Fruit fly (Drosophila melanogaster) whole organism, embryonic: Measurements from ENCODE around the gene spidey.

Source experiments
- Antp ChIP-seq: fragments of 200-800 bp; sonication (Bioruptor generic); optimal IDR thresholded peaks from 3 replicates; lab custom pipeline; 2016; ENCODE audit warnings: missing biosample characterization, missing genetic modification characterization
- CG10209 ChIP-seq: fragments of 200-800 bp; sonication (Bioruptor generic); optimal IDR thresholded peaks from 3 replicates; lab custom pipeline; 2017; ENCODE audit warnings: missing biosample characterization, mild to moderate bottlenecking, missing genetic modification characterization, missing genetic modification reagents
- CG10959 ChIP-seq: fragments of 200-800 bp; sonication (Bioruptor generic); IDR thresholded peaks from 2 replicates; pipeline ENCODE4 v1.3.6; 2022; ENCODE audit warnings: missing biosample characterization, missing genetic modification characterization
- CG10979 ChIP-seq: fragments of 200-800 bp; sonication (Bioruptor generic); optimal IDR thresholded peaks from 2 replicates; lab custom pipeline; 2018; ENCODE audit warnings: missing biosample characterization, mild to moderate bottlenecking, missing genetic modification characterization, moderate library complexity
- CG14014 ChIP-seq: fragments of 200-800 bp; sonication (Bioruptor generic); IDR thresholded peaks from 2 replicates; pipeline ENCODE4 v1.3.6; 2022; ENCODE audit warnings: missing biosample characterization, missing genetic modification characterization
- CG1529 ChIP-seq: fragments of 200-800 bp; sonication (Bioruptor generic); optimal IDR thresholded peaks from 3 replicates; lab custom pipeline; 2018; ENCODE audit warnings: missing biosample characterization, missing genetic modification characterization
- CG15696 ChIP-seq: fragments of 200-800 bp; sonication (Bioruptor generic); optimal IDR thresholded peaks from 2 replicates; lab custom pipeline; 2019; ENCODE audit warnings: missing biosample characterization, mild to moderate bottlenecking, missing genetic modification characterization, moderate library complexity
- CG1647 ChIP-seq: fragments of 200-800 bp; sonication (Bioruptor generic); optimal IDR thresholded peaks from 3 replicates; lab custom pipeline; 2016; ENCODE audit warnings: missing biosample characterization, missing genetic modification characterization
- CG16863 ChIP-seq: fragments of 200-800 bp; sonication (Bioruptor generic); optimal IDR thresholded peaks from 3 replicates; lab custom pipeline; 2016; ENCODE audit warnings: missing biosample characterization, missing genetic modification characterization
- CG17361 ChIP-seq: fragments of 200-800 bp; sonication (Bioruptor generic); IDR thresholded peaks from 3 replicates; pipeline ENCODE4 v1.3.6; 2022; ENCODE audit warnings: missing biosample characterization, missing genetic modification characterization
- CG2712 ChIP-seq: fragments of 200-800 bp; optimal IDR thresholded peaks from 3 replicates; lab custom pipeline; 2019; ENCODE audit warnings: missing biosample characterization, mild to moderate bottlenecking, missing genetic modification characterization, moderate library complexity
- CG30403 ChIP-seq: fragments of 200-800 bp; sonication (Bioruptor generic); optimal IDR thresholded peaks from 3 replicates; lab custom pipeline; 2016; ENCODE audit warnings: missing biosample characterization, missing genetic modification characterization
- CG31365 ChIP-seq: fragments of 200-800 bp; sonication (Bioruptor generic); optimal IDR thresholded peaks from 2 replicates; lab custom pipeline; 2018; ENCODE audit warnings: missing biosample characterization, mild to moderate bottlenecking, missing genetic modification characterization
- CG34224 ChIP-seq: fragments of 200-800 bp; sonication (Bioruptor generic); IDR thresholded peaks from 3 replicates; pipeline ENCODE4 v1.3.6; 2022; ENCODE audit warnings: missing biosample characterization, missing genetic modification characterization; ENCODE audit not compliant: partially characterized antibody
- CG3847 ChIP-seq: fragments of 200-800 bp; sonication (Bioruptor generic); IDR thresholded peaks from 2 replicates; pipeline ENCODE4 v1.3.6; 2022; ENCODE audit warnings: missing biosample characterization, missing genetic modification characterization
- CG4707 ChIP-seq: fragments of 200-800 bp; sonication (Bioruptor generic); optimal IDR thresholded peaks from 2 replicates; lab custom pipeline; 2018; ENCODE audit warnings: missing biosample characterization, mild to moderate bottlenecking, missing genetic modification characterization, moderate library complexity
- CG7271 ChIP-seq: fragments of 200-800 bp; sonication (Bioruptor generic); optimal IDR thresholded peaks from 2 replicates; lab custom pipeline; 2018; ENCODE audit warnings: missing biosample characterization, mild to moderate bottlenecking, missing genetic modification characterization, moderate library complexity
- CG7357 ChIP-seq: fragments of 200-800 bp; sonication (Bioruptor generic); IDR thresholded peaks from 3 replicates; pipeline ENCODE4 v1.3.6; 2022; ENCODE audit warnings: missing biosample characterization, missing genetic modification characterization
- CTCF ChIP-seq: fragments of 200-800 bp; sonication (Bioruptor generic); optimal IDR thresholded peaks from 2 replicates; lab custom pipeline; 2017; ENCODE audit warnings: missing biosample characterization, mild to moderate bottlenecking, missing genetic modification characterization, moderate library complexity
- Chrac-16 ChIP-seq: fragments of 200-800 bp; sonication (Bioruptor generic); optimal IDR thresholded peaks from 3 replicates; lab custom pipeline; 2016; ENCODE audit warnings: missing biosample characterization, missing genetic modification characterization
- D ChIP-seq, 2 experiments: fragments of 200-800 bp in 1 of 2; fragments of >200 bp in 1 of 2; sonication (Bioruptor generic) in 1 of 2; optimal IDR thresholded peaks; 2 replicates in 1 of 2; 3 replicates in 1 of 2; lab custom pipeline; 2017; ENCODE audit warnings: mild to moderate bottlenecking in 1 of 2, missing biosample characterization in 1 of 2, missing genetic modification characterization in 1 of 2, missing genetic modification reagents in 1 of 2
- Deaf1 ChIP-seq: fragments of 200-800 bp; optimal IDR thresholded peaks from 3 replicates; lab custom pipeline; 2019; ENCODE audit warnings: missing biosample characterization, mild to moderate bottlenecking, missing genetic modification characterization, moderate library complexity
- Dip3 ChIP-seq: fragments of 200-800 bp; sonication (Bioruptor generic); optimal IDR thresholded peaks from 3 replicates; lab custom pipeline; 2016; ENCODE audit warnings: missing biosample characterization, missing genetic modification characterization
- Fer3 ChIP-seq: fragments of 200-800 bp; sonication (Bioruptor generic); optimal IDR thresholded peaks from 2 replicates; lab custom pipeline; 2018; ENCODE audit warnings: missing biosample characterization, mild to moderate bottlenecking, missing genetic modification characterization, moderate library complexity
- Hmr ChIP-seq: fragments of 200-800 bp; sonication (Bioruptor generic); optimal IDR thresholded peaks from 3 replicates; lab custom pipeline; 2017; ENCODE audit warnings: mild to moderate bottlenecking, missing biosample characterization, missing genetic modification reagents, missing genetic modification characterization
- Hr39 ChIP-seq: fragments of >200 bp; optimal IDR thresholded peaks from 2 replicates; lab custom pipeline; 2017
- Meics ChIP-seq: fragments of 200-800 bp; sonication (Bioruptor generic); optimal IDR thresholded peaks from 2 replicates; lab custom pipeline; 2017; ENCODE audit warnings: missing biosample characterization, mild to moderate bottlenecking, missing genetic modification characterization
- Neu2 ChIP-seq: fragments of 200-800 bp; sonication (Bioruptor generic); optimal IDR thresholded peaks from 3 replicates; lab custom pipeline; 2016; ENCODE audit warnings: missing biosample characterization, missing genetic modification characterization, borderline replicate concordance
- Poxn ChIP-seq: fragments of 200-800 bp; sonication (Bioruptor generic); IDR thresholded peaks from 2 replicates; pipeline ENCODE4 v1.3.6; 2022; ENCODE audit warnings: missing biosample characterization, missing genetic modification characterization
- Sry-β ChIP-seq: fragments of 200-800 bp; sonication (Bioruptor generic); optimal IDR thresholded peaks from 2 replicates; lab custom pipeline; 2018; ENCODE audit warnings: missing biosample characterization, mild to moderate bottlenecking, missing genetic modification characterization, moderate library complexity
- Stat92E ChIP-seq, 3 experiments: fragments of >200 bp in 2 of 3; fragments of 200-800 bp in 1 of 3; sonication (Bioruptor generic) in 1 of 3; optimal IDR thresholded peaks; 2 replicates each; lab custom pipeline; 2017 to 2019; ENCODE audit warnings: missing biosample characterization in 3 of 3, missing genetic modification characterization in 3 of 3, mild to moderate bottlenecking in 1 of 3, moderate library complexity in 1 of 3
- Usf ChIP-seq: fragments of 200-800 bp; sonication (Bioruptor generic); optimal IDR thresholded peaks from 2 replicates; lab custom pipeline; 2017; ENCODE audit warnings: missing genotype, missing biosample characterization, missing genetic modification characterization
- ab ChIP-seq: fragments of 200-800 bp; sonication (Bioruptor generic); optimal IDR thresholded peaks from 2 replicates; lab custom pipeline; 2016; ENCODE audit warnings: missing biosample characterization, missing genetic modification characterization
- ash1 ChIP-seq: fragments of 200-800 bp; sonication (Bioruptor generic); optimal IDR thresholded peaks from 2 replicates; lab custom pipeline; 2018; ENCODE audit warnings: missing biosample characterization, mild to moderate bottlenecking, missing genetic modification characterization
- chinmo ChIP-seq: fragments of 200-800 bp; sonication (Bioruptor generic); IDR thresholded peaks from 4 replicates; pipeline ENCODE4 v1.3.6; 2022; ENCODE audit warnings: missing biosample characterization, missing genetic modification characterization; ENCODE audit not compliant: partially characterized antibody
- cwo ChIP-seq: fragments of 200-800 bp; sonication (Bioruptor generic); optimal IDR thresholded peaks from 3 replicates; lab custom pipeline; 2017; ENCODE audit warnings: missing biosample characterization, missing genetic modification characterization, mild to moderate bottlenecking, moderate library complexity, missing genetic modification reagents
- en ChIP-seq: fragments of 200-800 bp; sonication (Bioruptor generic); optimal IDR thresholded peaks from 2 replicates; lab custom pipeline; 2016; ENCODE audit warnings: missing biosample characterization, missing genetic modification characterization
- gcm2 ChIP-seq: fragments of 200-800 bp; sonication (Bioruptor generic); optimal IDR thresholded peaks from 2 replicates; lab custom pipeline; 2016; ENCODE audit warnings: missing biosample characterization, missing genetic modification characterization
- grn ChIP-seq: fragments of 200-800 bp; sonication (Bioruptor generic); optimal IDR thresholded peaks from 3 replicates; lab custom pipeline; 2017; ENCODE audit warnings: missing biosample characterization, missing genetic modification characterization
- lilli ChIP-seq: fragments of 200-800 bp; sonication (Bioruptor generic); optimal IDR thresholded peaks from 3 replicates; lab custom pipeline; 2016; ENCODE audit warnings: missing biosample characterization, missing genetic modification characterization
- nmo ChIP-seq: fragments of 200-800 bp; sonication (Bioruptor generic); optimal IDR thresholded peaks from 2 replicates; lab custom pipeline; 2018; ENCODE audit warnings: missing biosample characterization, mild to moderate bottlenecking, missing genetic modification characterization, moderate library complexity
- nom ChIP-seq: fragments of 200-800 bp; sonication (Bioruptor generic); optimal IDR thresholded peaks from 2 replicates; lab custom pipeline; 2017; ENCODE audit warnings: missing biosample characterization, missing genetic modification characterization, mild to moderate bottlenecking, moderate library complexity, missing genetic modification reagents
- otp ChIP-seq: fragments of 200-800 bp; sonication (Bioruptor generic); IDR thresholded peaks from 3 replicates; pipeline ENCODE4, ENCODE4 v1.3.6; 2022; ENCODE audit warnings: missing biosample characterization, missing genetic modification characterization
- seq ChIP-seq: fragments of 200-800 bp; sonication (Bioruptor generic); IDR thresholded peaks from 2 replicates; pipeline ENCODE4 v1.3.6; 2022; ENCODE audit warnings: missing biosample characterization, missing genetic modification characterization
- so ChIP-seq: fragments of 200-800 bp; sonication (Bioruptor generic); IDR thresholded peaks from 3 replicates; pipeline ENCODE4 v1.3.6; 2022; ENCODE audit warnings: missing biosample characterization, missing genetic modification characterization
- stwl ChIP-seq: fragments of 200-800 bp; sonication (Bioruptor generic); optimal IDR thresholded peaks from 3 replicates; lab custom pipeline; 2018; ENCODE audit warnings: missing biosample characterization, mild to moderate bottlenecking, missing genetic modification characterization, moderate library complexity
- tgo ChIP-seq: fragments of 200-800 bp; sonication (Bioruptor generic); IDR thresholded peaks from 3 replicates; pipeline ENCODE4 v1.3.6; 2022; ENCODE audit warnings: missing biosample characterization, missing genetic modification characterization
- twi ChIP-seq: fragments of 200-800 bp; optimal IDR thresholded peaks from 2 replicates; lab custom pipeline; 2019; ENCODE audit warnings: missing biosample characterization, mild to moderate bottlenecking, missing genetic modification characterization, moderate library complexity
- vfl ChIP-seq: fragments of 200-800 bp; sonication (Bioruptor generic); optimal IDR thresholded peaks from 2 replicates; lab custom pipeline; 2016; ENCODE audit warnings: missing biosample characterization, missing genetic modification characterization

Gene spidey

dm6 chrX:7888386-7889024, 20.2 kb upstream of the spidey start, which contains the start of gene Acat1 (continued):
- TF ChIP-seq chinmo (GFP tag; lab: Robert Waterston, UW) (0 out of 4 replicates have a peak, but pooled peaks have one; percentile 56), CG1647 (GFP tag; lab: Kevin White, UChicago) (no peak), grn (no peak), CG1529 (GFP tag; lab: Kevin White, UChicago) (no peak), CG7357 (GFP tag; lab: Robert Waterston, UW) (no peak), Dip3 (peak; percentile 71), nom (GFP tag; lab: Kevin White, UChicago) (peak; percentile 19), Antp (peak; percentile 5), vfl (no peak), CG10209 (peak; percentile 44), CG16863 (GFP tag; lab: Kevin White, UChicago) (no peak), CG10979 (peak; percentile 39), CG30403 (GFP tag; lab: Kevin White, UChicago) (peak; percentile 71), CG4707 (GFP tag; lab: Kevin White, UChicago) (no peak), CG14014 (GFP tag; lab: Robert Waterston, UW) (peak; percentile 18; the same call in 1 of the 2 replicates), Sry-β (GFP tag; lab: Kevin White, UChicago) (peak; percentile 49), ab (GFP tag; lab: Kevin White, UChicago) (no peak), CG7271 (tag; lab: Kevin White, UChicago) (peak; percentile 1), Meics (GFP tag; lab: Kevin White, UChicago) (peak; percentile 52), CG3847 (GFP tag; lab: Robert Waterston, UW) (peak; percentile 53; the same call in 1 of the 2 replicates), CTCF (GFP tag; lab: Kevin White, UChicago) (no peak), lilli (GFP tag; lab: Kevin White, UChicago) (peak; percentile 80), Hmr (peak; percentile 59), en (GFP tag; lab: Kevin White, UChicago) (peak; percentile 18), CG10959 (no peak), CG2712 (peak; percentile 64), D (optimal IDR thresholded peaks at IDR 0.05; lab: Kevin White, UChicago) (no peak), D (GFP tag; optimal IDR thresholded peaks at IDR 0.05; lab: Kevin White, UChicago) (no peak), Fer3 (peak; percentile 49), Usf (no peak), Chrac-16 (GFP tag; lab: Kevin White, UChicago) (peak; percentile 57), CG15696 (tag; lab: Kevin White, UChicago) (no peak), otp (GFP tag; lab: Robert Waterston, UW) (peak; percentile 50; the same call in 1 of the 3 replicates), CG34224 (GFP tag; lab: Robert Waterston, UW) (peak; percentile 58; the same call in 2 of the 3 replicates), nmo (GFP tag; lab: Kevin White, UChicago) (peak; percentile 66), Neu2 (GFP tag; lab: Kevin White, UChicago) (no peak), stwl (peak; percentile 87), seq (GFP tag; lab: Robert Waterston, UW) (no peak), Stat92E (GFP tag; optimal IDR thresholded peaks at IDR 0.05; lab: Kevin White, UChicago) (no peak), Hr39 (lab: Kevin White, UChicago) (no peak), CG31365 (tag; lab: Kevin White, UChicago) (no peak), cwo (GFP tag; lab: Kevin White, UChicago) (peak; percentile 32), ash1 (GFP tag; lab: Kevin White, UChicago) (no peak), Deaf1 (tag; lab: Kevin White, UChicago) (no peak), gcm2 (GFP tag; lab: Kevin White, UChicago) (no peak), CG17361 (GFP tag; lab: Robert Waterston, UW) (no peak), tgo (GFP tag; lab: Robert Waterston, UW) (peak; percentile 51), twi (tag; lab: Kevin White, UChicago) (no peak), so (GFP tag; lab: Robert Waterston, UW) (0 out of 3 replicates have a peak, but pooled peaks have one; percentile 12), Poxn (no peak)
